Fruit fly (Drosophila melanogaster): ENCODE results near the gene CG15043.

CG15043 gene

dm6 chrX:18460318-18460717, 33.6 kb downstream of the CG15043 start, which contains the start of gene CG43843:
Gene CG43843 (minus strand): TSS chrX:18460418.
- no peak for TF ChIP-seq Pif1A (GFP tag; optimal IDR thresholded peaks at IDR 0.05)
- TF ChIP-seq Pif1B (GFP tag; optimal IDR thresholded peaks at IDR 0.05) = no peak
- TF ChIP-seq CG13204 (GFP tag; optimal IDR thresholded peaks at IDR 0.05) = no peak
- TF ChIP-seq CG9948 (tag; optimal IDR thresholded peaks at IDR 0.05) = no peak
- TF ChIP-seq Snoo (tag; optimal IDR thresholded peaks at IDR 0.05) = no peak
- no peak for TF ChIP-seq CG8301 (tag; optimal IDR thresholded peaks at IDR 0.05)
- no peak for TF ChIP-seq CG4496 (GFP tag; IDR thresholded peaks at IDR 0.05)
- no peak for TF ChIP-seq CG14655 (GFP tag; optimal IDR thresholded peaks at IDR 0.05)
- TF ChIP-seq CG10348 (GFP tag; IDR thresholded peaks at IDR 0.05) = no peak
- no peak for TF ChIP-seq CG34367 (tag; optimal IDR thresholded peaks at IDR 0.05)
- TF ChIP-seq CG15710 (tag; optimal IDR thresholded peaks at IDR 0.05) = no peak
- no peak for TF ChIP-seq EcR (GFP tag; optimal IDR thresholded peaks at IDR 0.05)
- no peak for TF ChIP-seq rn (GFP tag; IDR thresholded peaks at IDR 0.05)
- no peak for TF ChIP-seq fd96Ca (GFP tag; IDR thresholded peaks at IDR 0.05)

dm6 chrX:18452717-18453116, 41.3 kb downstream of the CG15043 start:
- TF ChIP-seq rn (GFP tag; IDR thresholded peaks at IDR 0.05) (no peak), CG32121 (GFP tag; IDR thresholded peaks at IDR 0.05) (no peak), D1 (tag; optimal IDR thresholded peaks at IDR 0.05) (no peak), CG13204 (GFP tag; optimal IDR thresholded peaks at IDR 0.05) (no peak), CG4496 (GFP tag; IDR thresholded peaks at IDR 0.05) (no peak), CG17806 (tag; optimal IDR thresholded peaks at IDR 0.05) (no peak), fd96Ca (GFP tag; IDR thresholded peaks at IDR 0.05) (no peak), EcR (GFP tag; optimal IDR thresholded peaks at IDR 0.05) (no peak), CG34367 (tag; optimal IDR thresholded peaks at IDR 0.05) (no peak), CG15710 (tag; optimal IDR thresholded peaks at IDR 0.05) (no peak), CG12605 (GFP tag; IDR thresholded peaks at IDR 0.05) (no peak), CG8159 (tag; optimal IDR thresholded peaks at IDR 0.05) (no peak), CG14655 (GFP tag; optimal IDR thresholded peaks at IDR 0.05) (no peak), Ets98B (GFP tag; IDR thresholded peaks at IDR 0.05) (no peak), Pif1A (GFP tag; optimal IDR thresholded peaks at IDR 0.05) (no peak), CG9948 (tag; optimal IDR thresholded peaks at IDR 0.05) (no peak), CG10348 (GFP tag; IDR thresholded peaks at IDR 0.05) (no peak)
